Worm (Caenorhabditis elegans): ENCODE data around the gene F58A6.9.

- TF ChIP-seq dmd-4 (tag; optimal IDR thresholded peaks at IDR 0.05) (no peak), ceh-82 (tag; optimal IDR thresholded peaks at IDR 0.05) (no peak)
Measured at ce11 chrII:5150829-5151228, 7.8 kb downstream of the F58A6.9 start, which contains the start of gene srb-16.

Measured in whole organism, L2 larva.